Worm (Caenorhabditis elegans): ENCODE data around the gene set-16.

Gene set-16

DNA sequence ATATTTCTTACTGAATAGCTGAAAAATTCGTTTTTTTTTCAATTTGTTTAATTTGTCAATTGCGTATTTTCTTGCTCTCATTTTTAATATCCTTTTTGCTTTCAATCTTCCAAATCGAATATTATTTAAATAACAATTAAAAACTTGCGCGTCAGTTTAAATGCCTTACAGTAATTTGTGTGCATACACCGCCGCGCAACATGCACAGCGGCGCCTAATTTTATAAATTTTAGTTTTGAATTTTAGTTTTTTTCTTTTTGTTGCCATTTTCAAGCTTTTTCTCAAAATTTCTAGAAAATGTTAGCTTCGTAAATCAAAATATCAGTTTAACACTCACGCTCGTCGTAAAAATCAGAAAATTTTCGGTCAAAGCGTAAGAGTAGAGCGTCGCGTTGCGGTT, 39.6 kb downstream of the set-16 start (continued):
- TF ChIP-seq efl-1 (GFP tag; optimal IDR thresholded peaks at IDR 0.05), result peak; percentile 84
- no peak for TF ChIP-seq lin-40 (tag; optimal IDR thresholded peaks at IDR 0.05)
- peak; percentile 60 for TF ChIP-seq dpl-1 (GFP tag; optimal IDR thresholded peaks at IDR 0.05)
- no peak for TF ChIP-seq nfyb-1 (GFP tag; IDR thresholded peaks at IDR 0.05)
- peak; percentile 7 for TF ChIP-seq lin-54 (GFP tag; optimal IDR thresholded peaks at IDR 0.05)

DNA sequence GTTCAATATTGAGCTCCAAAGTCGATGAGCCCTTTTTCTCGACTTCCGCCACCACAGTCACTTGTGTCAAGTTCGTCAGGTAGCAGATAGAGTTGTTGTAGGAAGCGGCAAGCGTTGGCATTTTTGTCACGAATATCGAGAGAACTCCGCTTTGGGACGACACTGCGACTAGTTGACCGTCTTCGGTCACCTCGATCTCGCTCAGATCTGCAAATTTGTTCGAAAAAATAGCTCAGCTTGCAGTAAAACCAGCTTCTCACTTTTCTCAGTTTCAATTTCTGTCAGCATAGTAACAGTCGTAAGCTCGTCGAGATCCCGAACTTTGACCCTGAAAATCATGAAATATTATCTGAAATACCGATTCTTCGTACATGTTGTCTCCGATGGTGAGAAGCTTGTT, 40.5 kb downstream of the set-16 start:
- TF ChIP-seq aptf-2 (GFP tag; conservative IDR thresholded peaks at IDR 0.05), result no peak
- no peak for TF ChIP-seq Y79H2A.3 (GFP tag; conservative IDR thresholded peaks at IDR 0.05)
- no peak for TF ChIP-seq ztf-3 (GFP tag; optimal IDR thresholded peaks at IDR 0.05)
- TF ChIP-seq ceh-91 (GFP tag; IDR thresholded peaks at IDR 0.05), result no peak
- no peak for TF ChIP-seq madf-3 (GFP tag; IDR thresholded peaks at IDR 0.05)
- no peak for TF ChIP-seq ccch-3 (GFP tag; optimal IDR thresholded peaks at IDR 0.05)
- TF ChIP-seq hrde-1 (tag; optimal IDR thresholded peaks at IDR 0.05; ENCODE audit: borderline replicate concordance), result no peak
- TF ChIP-seq F49E8.2 (tag; optimal IDR thresholded peaks at IDR 0.05; ENCODE audit: insufficient read depth), result no peak
- no peak for TF ChIP-seq sdz-38 (tag; optimal IDR thresholded peaks at IDR 0.05)
- no peak for TF ChIP-seq mcd-1 (GFP tag; IDR thresholded peaks at IDR 0.05)
- no peak for TF ChIP-seq hsf-1 (GFP tag; IDR thresholded peaks at IDR 0.05)
- no peak for TF ChIP-seq ztf-22 (GFP tag; optimal IDR thresholded peaks at IDR 0.05)
- TF ChIP-seq Y95B8A.8 (GFP tag; IDR thresholded peaks at IDR 0.05), result no peak
- no peak for TF ChIP-seq snpc-3.4 (tag; optimal IDR thresholded peaks at IDR 0.05)
- TF ChIP-seq nhr-80 (tag; optimal IDR thresholded peaks at IDR 0.05), result no peak
- TF ChIP-seq ztf-6 (GFP tag; IDR thresholded peaks at IDR 0.05), result no peak
- no peak for TF ChIP-seq madf-6 (GFP tag; IDR thresholded peaks at IDR 0.05)
- TF ChIP-seq him-1 (tag; optimal IDR thresholded peaks at IDR 0.05), result no peak
- no peak for TF ChIP-seq mel-28 (tag; optimal IDR thresholded peaks at IDR 0.05; ENCODE audit: borderline replicate concordance)

DNA sequence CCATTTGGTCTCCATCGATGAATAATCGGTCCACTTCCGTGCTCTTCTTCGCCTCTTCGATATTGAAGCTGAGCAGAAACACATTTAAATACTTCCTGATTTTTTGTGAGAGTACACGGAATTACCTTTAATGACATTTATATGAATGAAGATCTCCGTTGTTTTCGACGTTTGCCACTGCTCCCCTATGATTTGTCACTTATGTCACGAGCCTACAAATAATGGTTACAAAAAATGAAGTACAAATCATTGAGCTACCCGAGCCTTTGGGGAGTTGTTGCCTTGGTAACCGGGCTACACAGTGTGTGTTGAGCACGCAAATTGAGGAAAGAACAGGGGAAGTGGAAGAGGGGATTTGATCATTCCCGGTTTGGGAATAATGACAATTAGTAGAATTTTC, 42.6 kb downstream of the set-16 start, which contains the start of gene dyf-2:
TSS of gene dyf-2 (minus strand) at position 137 of the 400 bp plus-strand sequence.
- TF ChIP-seq lin-26 (GFP tag; IDR thresholded peaks at IDR 0.05) (no peak), him-1 (tag; optimal IDR thresholded peaks at IDR 0.05) (no peak), F39B2.1 (GFP tag; IDR thresholded peaks at IDR 0.05) (no peak), mxl-1 (tag; optimal IDR thresholded peaks at IDR 0.05) (no peak), madf-8 (GFP tag; conservative IDR thresholded peaks at IDR 0.05) (no peak), ets-4 (GFP tag; optimal IDR thresholded peaks at IDR 0.05) (no peak), F10E7.11 (tag; optimal IDR thresholded peaks at IDR 0.05) (no peak), tbx-9 (tag; optimal IDR thresholded peaks at IDR 0.05; ENCODE audit: borderline replicate concordance) (no peak), F57A8.1 (GFP tag; optimal IDR thresholded peaks at IDR 0.05) (no peak), D2030.7 (GFP tag; IDR thresholded peaks at IDR 0.05) (no peak), chd-7 (tag; optimal IDR thresholded peaks at IDR 0.05) (no peak)

DNA sequence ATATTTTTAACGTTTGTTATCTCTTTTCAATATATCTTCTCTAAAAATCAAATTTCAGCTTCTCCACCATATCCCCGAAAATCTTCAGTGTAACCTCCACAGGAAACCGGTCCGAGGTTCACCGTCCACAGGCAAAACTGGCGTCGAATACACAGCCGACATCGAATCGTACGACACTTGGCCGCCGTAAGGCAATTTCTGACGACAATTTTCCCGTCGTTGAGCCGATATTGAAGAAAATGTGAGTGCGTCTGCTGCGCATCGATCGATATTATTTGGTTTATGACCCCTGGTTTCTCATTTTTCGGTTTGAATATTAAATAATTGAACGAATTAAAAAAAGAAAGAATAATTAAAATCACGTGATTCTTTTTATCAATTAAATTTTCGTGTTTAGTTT, 43.5 kb downstream of the set-16 start, which contains the start of gene cul-2:
TSS of gene cul-2 (plus strand) at position 59 of the 400 bp plus-strand sequence.
- TF ChIP-seq madf-8 (GFP tag; conservative IDR thresholded peaks at IDR 0.05) (no peak), F57C9.4 (tag; optimal IDR thresholded peaks at IDR 0.05) (no peak), tlf-1 (GFP tag; optimal IDR thresholded peaks at IDR 0.05) (no peak), egrh-3 (GFP tag; IDR thresholded peaks at IDR 0.05) (no peak), zim-3 (tag; optimal IDR thresholded peaks at IDR 0.05) (no peak), F10E7.11 (tag; optimal IDR thresholded peaks at IDR 0.05) (no peak), athp-1 (tag; optimal IDR thresholded peaks at IDR 0.05) (no peak), let-607 (tag; optimal IDR thresholded peaks at IDR 0.05) (no peak), somi-1 (GFP tag; optimal IDR thresholded peaks at IDR 0.05) (no peak), akir-1 (GFP tag; optimal IDR thresholded peaks at IDR 0.05) (no peak), repo-1 (tag; optimal IDR thresholded peaks at IDR 0.05) (no peak), fkh-3 (tag; optimal IDR thresholded peaks at IDR 0.05) (no peak), Y53G8AR.9 (GFP tag; conservative IDR thresholded peaks at IDR 0.05) (no peak), Y53F4B.3 (GFP tag; IDR thresholded peaks at IDR 0.05) (no peak)

Data from whole organism, young adult.